Fruit fly (Drosophila melanogaster) whole organism, embryonic: ENCODE measurements around the gene Veneno.

Experiments
- Ada2b ChIP-seq: fragments of 200-800 bp; sonication (Bioruptor generic); IDR thresholded peaks from 2 replicates; pipeline ENCODE4 v1.3.6; 2022; ENCODE audit warnings: missing biosample characterization, missing genetic modification characterization
- B-H1 ChIP-seq: fragments of 200-800 bp; sonication (Bioruptor generic); IDR thresholded peaks from 3 replicates; pipeline ENCODE4 v1.3.6; 2022; ENCODE audit warnings: missing biosample characterization, missing genetic modification characterization
- CG11247 ChIP-seq: fragments of 200-800 bp; sonication (Bioruptor generic); IDR thresholded peaks from 2 replicates; pipeline ENCODE4 v1.3.6; 2022; ENCODE audit warnings: missing biosample characterization, missing genetic modification characterization
- CG11398 ChIP-seq: fragments of 200-800 bp; sonication (Bioruptor generic); optimal IDR thresholded peaks from 2 replicates; lab custom pipeline; 2016; ENCODE audit warnings: missing biosample characterization, missing genetic modification characterization
- CG12769 ChIP-seq: fragments of 200-800 bp; sonication (Bioruptor generic); optimal IDR thresholded peaks from 2 replicates; lab custom pipeline; 2019; ENCODE audit warnings: missing biosample characterization, mild to moderate bottlenecking, missing genetic modification characterization, moderate library complexity
- CG14441 ChIP-seq: fragments of 200-800 bp; sonication (Bioruptor generic); IDR thresholded peaks from 2 replicates; pipeline ENCODE4 v1.3.6; 2022; ENCODE audit warnings: missing biosample characterization, missing genetic modification characterization
- CG1603 ChIP-seq: fragments of 200-800 bp; sonication (Bioruptor generic); optimal IDR thresholded peaks from 2 replicates; lab custom pipeline; 2019; ENCODE audit warnings: missing biosample characterization, mild to moderate bottlenecking, missing genetic modification characterization, moderate library complexity
- CG17568 ChIP-seq: fragments of 200-800 bp; sonication (Bioruptor generic); optimal IDR thresholded peaks from 2 replicates; lab custom pipeline; 2018; ENCODE audit warnings: missing biosample characterization, mild to moderate bottlenecking, missing genetic modification characterization, moderate library complexity
- CG18619 ChIP-seq: fragments of 200-800 bp; sonication (Bioruptor generic); optimal IDR thresholded peaks from 3 replicates; lab custom pipeline; 2017; ENCODE audit warnings: missing biosample characterization, mild to moderate bottlenecking, missing genetic modification characterization
- CG30020 ChIP-seq: fragments of 200-800 bp; optimal IDR thresholded peaks from 2 replicates; lab custom pipeline; 2019; ENCODE audit warnings: missing biosample characterization, mild to moderate bottlenecking, missing genetic modification characterization, moderate library complexity
- CG3065 ChIP-seq: fragments of 200-800 bp; sonication (Bioruptor generic); optimal IDR thresholded peaks from 2 replicates; lab custom pipeline; 2016; ENCODE audit warnings: missing biosample characterization, missing genetic modification characterization
- CG32767 ChIP-seq: fragments of 200-800 bp; sonication (Bioruptor generic); IDR thresholded peaks from 2 replicates; pipeline ENCODE4 v1.3.6; 2022; ENCODE audit warnings: missing biosample characterization, missing genetic modification characterization
- CG32772 ChIP-seq: fragments of 200-800 bp; sonication (Bioruptor generic); IDR thresholded peaks from 2 replicates; pipeline ENCODE4 v1.3.6; 2022; ENCODE audit warnings: missing biosample characterization, missing genetic modification characterization
- CG43689 ChIP-seq: fragments of 200-800 bp; sonication (Bioruptor generic); IDR thresholded peaks from 2 replicates; pipeline ENCODE4 v1.3.6; 2022; ENCODE audit warnings: missing biosample characterization, missing genetic modification characterization
- CG6272 ChIP-seq: fragments of 200-800 bp; sonication (Bioruptor generic); IDR thresholded peaks from 2 replicates; pipeline ENCODE4 v1.3.6; 2022; ENCODE audit warnings: missing biosample characterization, missing genetic modification characterization
- CG7271 ChIP-seq: fragments of 200-800 bp; sonication (Bioruptor generic); optimal IDR thresholded peaks from 2 replicates; lab custom pipeline; 2018; ENCODE audit warnings: missing biosample characterization, mild to moderate bottlenecking, missing genetic modification characterization, moderate library complexity
- CrebB ChIP-seq: fragments of 200-800 bp; sonication (Bioruptor generic); optimal IDR thresholded peaks from 3 replicates; lab custom pipeline; 2018; ENCODE audit warnings: missing biosample characterization, mild to moderate bottlenecking, missing genetic modification characterization
- D19A ChIP-seq: fragments of 200-800 bp; optimal IDR thresholded peaks from 3 replicates; lab custom pipeline; 2019; ENCODE audit warnings: missing biosample characterization, mild to moderate bottlenecking, missing genetic modification characterization, moderate library complexity
- Dip3 ChIP-seq: fragments of 200-800 bp; sonication (Bioruptor generic); optimal IDR thresholded peaks from 3 replicates; lab custom pipeline; 2016; ENCODE audit warnings: missing biosample characterization, missing genetic modification characterization
- E2f1 ChIP-seq: fragments of 200-800 bp; sonication (Bioruptor generic); IDR thresholded peaks from 2 replicates; pipeline ENCODE4 v1.3.6; 2022; ENCODE audit warnings: missing biosample characterization, missing genetic modification characterization
- Eip74EF ChIP-seq, 2 experiments: fragments of 200-800 bp in 1 of 2; fragments of >200 bp in 1 of 2; sonication (Bioruptor generic) in 1 of 2; optimal IDR thresholded peaks; 2 replicates each; lab custom pipeline; 2017 to 2019; ENCODE audit warnings: missing biosample characterization in 2 of 2, missing genetic modification characterization in 2 of 2, mild to moderate bottlenecking in 1 of 2, moderate library complexity in 1 of 2
- HmgZ ChIP-seq: fragments of 200-800 bp; sonication (Bioruptor generic); optimal IDR thresholded peaks from 2 replicates; lab custom pipeline; 2018; ENCODE audit warnings: missing biosample characterization, mild to moderate bottlenecking, missing genetic modification characterization
- Hr51 ChIP-seq, 2 experiments: fragments of 200-800 bp; sonication (Bioruptor generic); optimal IDR thresholded peaks; 2 replicates in 1 of 2; 3 replicates in 1 of 2; lab custom pipeline; 2016 to 2018; ENCODE audit warnings: missing biosample characterization in 2 of 2, missing genetic modification characterization in 2 of 2, mild to moderate bottlenecking in 1 of 2, moderate library complexity in 1 of 2
- MBD-R2 ChIP-seq: fragments of 200-800 bp; sonication (Bioruptor generic); IDR thresholded peaks from 2 replicates; pipeline ENCODE4 v1.3.6; 2022; ENCODE audit warnings: missing biosample characterization, missing genetic modification characterization
- Ptx1 ChIP-seq: fragments of 200-800 bp; sonication (Bioruptor generic); IDR thresholded peaks from 2 replicates; pipeline ENCODE4 v1.3.6; 2022; ENCODE audit warnings: missing biosample characterization, missing genetic modification characterization
- Sox102F ChIP-seq: fragments of 200-800 bp; sonication (Bioruptor generic); optimal IDR thresholded peaks from 2 replicates; lab custom pipeline; 2018; ENCODE audit warnings: missing biosample characterization, mild to moderate bottlenecking, missing genetic modification characterization, moderate library complexity
- al ChIP-seq: fragments of 200-800 bp; sonication (Bioruptor generic); IDR thresholded peaks from 2 replicates; pipeline ENCODE4 v1.3.6; 2022; ENCODE audit warnings: missing biosample characterization, missing genetic modification characterization
- cad ChIP-seq: fragments of >200 bp; optimal IDR thresholded peaks from 2 replicates; lab custom pipeline; 2017; ENCODE audit warnings: missing biosample characterization, missing genetic modification characterization
- caup ChIP-seq: fragments of 200-800 bp; sonication (Bioruptor generic); optimal IDR thresholded peaks from 3 replicates; lab custom pipeline; 2017; ENCODE audit warnings: missing biosample characterization, mild to moderate bottlenecking, missing genetic modification characterization, moderate library complexity; ENCODE audit not compliant: severe bottlenecking
- ci ChIP-seq: fragments of 200-800 bp; sonication (Bioruptor generic); IDR thresholded peaks from 3 replicates; pipeline ENCODE4 v1.3.6; 2022; ENCODE audit warnings: missing biosample characterization, missing genetic modification characterization
- crol ChIP-seq: fragments of 200-800 bp; sonication (Bioruptor generic); IDR thresholded peaks from 2 replicates; pipeline ENCODE4 v1.3.6; 2022; ENCODE audit warnings: missing biosample characterization, missing genetic modification characterization
- dmrt99B ChIP-seq: fragments of 200-800 bp; sonication (Bioruptor generic); optimal IDR thresholded peaks from 2 replicates; lab custom pipeline; 2018; ENCODE audit warnings: missing biosample characterization, mild to moderate bottlenecking, missing genetic modification characterization, moderate library complexity
- hkb ChIP-seq, 2 experiments: fragments of 200-800 bp in 1 of 2; fragments of >200 bp in 1 of 2; sonication (Bioruptor generic) in 1 of 2; IDR thresholded peaks in 1 of 2; optimal IDR thresholded peaks in 1 of 2; 2 replicates each; pipeline versions ENCODE4 v1.3.6 to Lab custom; 2017 to 2022; ENCODE audit warnings: missing biosample characterization in 1 of 2, missing genetic modification characterization in 1 of 2
- kay ChIP-seq: fragments of 200-800 bp; sonication (Bioruptor generic); optimal IDR thresholded peaks from 2 replicates; lab custom pipeline; 2016; ENCODE audit warnings: missing biosample characterization, missing genetic modification characterization
- kni ChIP-seq: fragments of 200-800 bp; sonication (Bioruptor generic); optimal IDR thresholded peaks from 3 replicates; lab custom pipeline; 2017; ENCODE audit warnings: mild to moderate bottlenecking, missing biosample characterization, missing genetic modification reagents, missing genetic modification characterization
- lbe ChIP-seq: fragments of 200-800 bp; sonication (Bioruptor generic); optimal IDR thresholded peaks from 2 replicates; lab custom pipeline; 2016; ENCODE audit warnings: missing biosample characterization, mild to moderate bottlenecking, missing genetic modification characterization
- mirr ChIP-seq: fragments of 200-800 bp; sonication (Bioruptor generic); optimal IDR thresholded peaks from 3 replicates; lab custom pipeline; 2018; ENCODE audit warnings: missing biosample characterization, mild to moderate bottlenecking, missing genetic modification characterization
- nerfin-1 ChIP-seq: fragments of 200-800 bp; sonication (Bioruptor generic); optimal IDR thresholded peaks from 3 replicates; lab custom pipeline; 2019; ENCODE audit warnings: missing biosample characterization, mild to moderate bottlenecking, missing genetic modification characterization, moderate library complexity
- pan ChIP-seq, 4 experiments: fragments of >200 bp in 3 of 4; fragments of 200-800 bp in 1 of 4; sonication (Bioruptor generic) in 1 of 4; optimal IDR thresholded peaks in 3 of 4; IDR thresholded peaks in 1 of 4; 2 replicates each; pipeline versions ENCODE4 v1.3.6 to Lab custom; 2017 to 2022; ENCODE audit warnings: missing biosample characterization in 2 of 4, missing genetic modification characterization in 2 of 4, mixed read lengths in 1 of 4
- sd ChIP-seq: fragments of 200-800 bp; sonication (Bioruptor generic); optimal IDR thresholded peaks from 3 replicates; lab custom pipeline; 2018; ENCODE audit warnings: missing biosample characterization, mild to moderate bottlenecking, missing genetic modification characterization, moderate library complexity
- seq ChIP-seq: fragments of 200-800 bp; sonication (Bioruptor generic); IDR thresholded peaks from 2 replicates; pipeline ENCODE4 v1.3.6; 2022; ENCODE audit warnings: missing biosample characterization, missing genetic modification characterization
- ssp ChIP-seq: fragments of 200-800 bp; sonication (Bioruptor generic); IDR thresholded peaks from 2 replicates; pipeline ENCODE4 v1.3.6; 2022; ENCODE audit warnings: missing biosample characterization, missing genetic modification characterization
- sug ChIP-seq: fragments of 200-800 bp; optimal IDR thresholded peaks from 2 replicates; lab custom pipeline; 2019; ENCODE audit warnings: missing biosample characterization, mild to moderate bottlenecking, missing genetic modification characterization, moderate library complexity
- tap ChIP-seq: fragments of 200-800 bp; optimal IDR thresholded peaks from 3 replicates; lab custom pipeline; 2019; ENCODE audit warnings: missing biosample characterization, mild to moderate bottlenecking, missing genetic modification characterization, moderate library complexity
- zen ChIP-seq: fragments of 200-800 bp; sonication (Bioruptor generic); optimal IDR thresholded peaks from 3 replicates; lab custom pipeline; 2018; ENCODE audit warnings: missing biosample characterization, mild to moderate bottlenecking, missing genetic modification characterization, moderate library complexity

Gene Veneno

DNA sequence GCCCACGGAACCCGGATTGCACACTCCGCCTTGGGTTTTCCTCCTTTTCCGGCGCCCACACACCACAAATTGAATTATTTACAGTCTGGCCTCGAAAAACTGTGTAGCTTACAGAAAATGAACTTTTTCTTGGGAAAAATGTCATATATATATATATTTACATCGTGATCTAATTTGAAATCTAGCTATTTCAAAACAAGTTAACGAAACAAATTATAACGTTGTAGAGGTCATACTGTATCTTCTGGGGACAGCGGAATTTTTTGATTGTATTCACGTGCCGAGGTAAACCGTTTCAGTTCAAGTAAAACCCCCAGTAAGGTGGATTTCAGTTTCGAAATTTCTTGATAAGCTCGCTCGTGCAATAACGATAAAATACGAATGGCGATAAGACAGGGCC lies 7.9 kb downstream of the Veneno start (continued):
- TF ChIP-seq pan (optimal IDR thresholded peaks at IDR 0.05; lab: Kevin White, UChicago), result no peak
- TF ChIP-seq pan (GFP tag; optimal IDR thresholded peaks at IDR 0.05 in 1 of 2, IDR thresholded peaks at IDR 0.05 in 1 of 2), result peak in 1 of 2 experiments; percentile 80
- no peak for TF ChIP-seq CrebB (tag; lab: Kevin White, UChicago)
- no peak for TF ChIP-seq Dip3 (GFP tag; lab: Kevin White, UChicago)
- no peak for TF ChIP-seq kay (GFP tag; lab: Kevin White, UChicago)
- peak in 1 of 2 experiments; percentile 76 for TF ChIP-seq Hr51 (GFP tag; optimal IDR thresholded peaks at IDR 0.05; lab: Kevin White, UChicago)
- peak; percentile 43 for TF ChIP-seq CG43689 (GFP tag; lab: Robert Waterston, UW)
- no peak for TF ChIP-seq cad (GFP tag; lab: Kevin White, UChicago)
- TF ChIP-seq E2f1 (GFP tag; lab: Robert Waterston, UW), result peak; percentile 38; the same call in 1 of the 2 replicates
- TF ChIP-seq CG11398 (GFP tag; lab: Kevin White, UChicago), result no peak
- TF ChIP-seq CG32767 (GFP tag; lab: Robert Waterston, UW), result 0 out of 2 replicates have a peak, but pooled peaks have one; percentile 28
- TF ChIP-seq dmrt99B (tag; lab: Kevin White, UChicago), result peak; percentile 52
- no peak for TF ChIP-seq zen (tag; lab: Kevin White, UChicago)
- TF ChIP-seq sd (tag; lab: Kevin White, UChicago), result peak; percentile 89
- TF ChIP-seq kni (GFP tag; lab: Kevin White, UChicago), result no peak
- peak; percentile 55; the same call in 1 of the 2 replicates for TF ChIP-seq al (GFP tag; lab: Robert Waterston, UW)
- TF ChIP-seq ci (GFP tag; lab: Robert Waterston, UW), result peak; percentile 81
- TF ChIP-seq MBD-R2 (GFP tag; lab: Robert Waterston, UW), result no peak; the same call in 1 of the 2 replicates
- TF ChIP-seq CG14441 (GFP tag; lab: Robert Waterston, UW), result peak; percentile 82
- peak; percentile 16 for TF ChIP-seq nerfin-1 (tag; lab: Kevin White, UChicago)
- peak in 1 of 2 experiments; percentile 74 for TF ChIP-seq Eip74EF (GFP tag; optimal IDR thresholded peaks at IDR 0.05; lab: Kevin White, UChicago)
- peak; percentile 17 for TF ChIP-seq caup (GFP tag; lab: Kevin White, UChicago)
- peak; percentile 64 for TF ChIP-seq CG32772 (GFP tag; lab: Robert Waterston, UW)
- no peak for TF ChIP-seq CG30020 (tag; lab: Kevin White, UChicago)
- TF ChIP-seq B-H1 (GFP tag; lab: Robert Waterston, UW), result peak; percentile 31; the same call in 2 of the 3 replicates
- TF ChIP-seq lbe (GFP tag; lab: Kevin White, UChicago), result peak; percentile 62
- TF ChIP-seq hkb (optimal IDR thresholded peaks at IDR 0.05; lab: Kevin White, UChicago), result no peak
- TF ChIP-seq hkb (GFP tag; IDR thresholded peaks at IDR 0.05; lab: Robert Waterston, UW), result peak; percentile 78
- TF ChIP-seq D19A (tag; lab: Kevin White, UChicago), result peak; percentile 25
- TF ChIP-seq CG17568 (GFP tag; lab: Kevin White, UChicago), result peak; percentile 48
- TF ChIP-seq CG3065, result no peak
- no peak for TF ChIP-seq crol
- peak; percentile 73 for TF ChIP-seq sug (tag; lab: Kevin White, UChicago)
- peak; percentile 49 for TF ChIP-seq CG1603 (tag; lab: Kevin White, UChicago)
- TF ChIP-seq tap (tag; lab: Kevin White, UChicago), result peak; percentile 35
- peak; percentile 73 for TF ChIP-seq Ada2b (GFP tag; lab: Robert Waterston, UW)
- TF ChIP-seq CG18619 (GFP tag; lab: Kevin White, UChicago), result peak; percentile 33
- no peak for TF ChIP-seq CG6272 (GFP tag; lab: Robert Waterston, UW)
- peak; percentile 11 for TF ChIP-seq HmgZ (tag; lab: Kevin White, UChicago)
- TF ChIP-seq Sox102F (GFP tag; lab: Kevin White, UChicago), result peak; percentile 78
- TF ChIP-seq seq (GFP tag; lab: Robert Waterston, UW), result peak; percentile 28; the same call in 1 of the 2 replicates
- TF ChIP-seq CG11247, result peak; percentile 38; the same call in 1 of the 2 replicates
- TF ChIP-seq mirr (GFP tag; lab: Kevin White, UChicago), result no peak
- TF ChIP-seq CG12769 (tag; lab: Kevin White, UChicago), result peak; percentile 51
- TF ChIP-seq Ptx1 (GFP tag; lab: Robert Waterston, UW), result peak; percentile 79
- no peak for TF ChIP-seq CG7271
- TF ChIP-seq ssp, result peak; percentile 31; the same call in 1 of the 2 replicates
